Worm (Caenorhabditis elegans): ENCODE data around the gene slc-17.9.

slc-17.9 gene

DNA sequence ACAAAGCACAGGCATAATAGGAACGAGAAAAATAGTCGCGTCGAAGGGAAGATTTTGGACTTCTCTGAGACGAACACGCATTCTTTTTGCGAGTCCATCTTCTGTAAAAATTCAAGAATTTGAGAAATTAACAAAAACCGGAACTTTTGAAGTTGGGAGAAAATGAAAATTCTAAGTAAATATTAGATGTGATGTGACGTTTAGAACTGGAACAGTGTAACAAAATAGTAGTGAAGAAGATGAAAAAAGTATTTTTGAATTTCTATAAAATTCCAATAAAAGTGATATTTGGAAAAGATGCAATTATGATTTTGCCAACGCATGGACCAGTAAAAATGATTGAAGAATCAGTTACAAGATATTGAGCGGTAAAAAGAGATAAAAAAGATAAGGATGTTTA is at the start of gene slc-17.9:
Gene slc-17.9 (minus strand): TSS at position 101 of the 400 bp plus-strand sequence.
- TF ChIP-seq F13H6.1 (tag; optimal IDR thresholded peaks at IDR 0.05) (no peak), ztf-4 (tag; optimal IDR thresholded peaks at IDR 0.05) (no peak), peb-1 (tag; optimal IDR thresholded peaks at IDR 0.05) (no peak), ama-1 (optimal IDR thresholded peaks at IDR 0.05) (no peak), ztf-11 (tag; optimal IDR thresholded peaks at IDR 0.05) (no peak), R02D3.7 (tag; optimal IDR thresholded peaks at IDR 0.05) (no peak), nhr-11 (tag; optimal IDR thresholded peaks at IDR 0.05) (no peak), sma-3 (GFP tag; optimal IDR thresholded peaks at IDR 0.05) (no peak), nhr-10 (tag; optimal IDR thresholded peaks at IDR 0.05) (no peak)

DNA sequence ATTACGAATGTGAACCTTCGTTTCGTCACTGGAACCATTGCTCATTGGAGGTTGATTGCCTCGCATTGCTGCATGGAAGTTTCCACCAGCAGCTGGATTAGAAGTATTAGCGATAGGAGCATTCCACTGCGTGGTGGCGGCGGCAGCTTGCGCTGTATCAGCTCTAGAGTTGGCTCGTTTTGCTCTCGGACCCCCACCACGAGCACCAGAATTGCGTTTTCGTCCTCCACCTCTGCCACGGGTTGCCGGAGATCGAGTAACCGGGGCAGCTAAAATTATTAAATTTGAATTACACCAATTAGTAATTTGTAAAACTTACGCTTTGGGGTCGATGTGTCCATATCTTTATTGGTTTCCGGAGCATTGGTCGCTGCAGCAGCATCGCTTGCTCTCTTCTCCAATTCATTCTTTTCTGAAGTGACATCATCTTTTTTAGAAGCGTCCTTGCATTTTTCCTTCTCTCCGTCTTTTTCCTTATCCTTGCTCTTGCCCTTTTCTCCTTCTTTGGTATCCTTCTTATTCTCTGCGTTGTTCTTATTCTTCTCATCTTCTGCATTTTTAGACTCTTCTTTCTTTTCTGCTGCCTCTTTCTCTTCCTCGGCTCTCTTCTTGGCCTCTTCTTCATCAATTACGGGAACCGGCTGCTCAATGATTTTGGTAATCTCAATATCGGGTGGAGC is 49.5 kb upstream of the slc-17.9 start:
- TF ChIP-seq nhr-129 (tag; optimal IDR thresholded peaks at IDR 0.05), result peak; percentile 37
- no peak for TF ChIP-seq nhr-11 (tag; optimal IDR thresholded peaks at IDR 0.05)
- TF ChIP-seq C34F6.9 (tag; optimal IDR thresholded peaks at IDR 0.05), result peak; percentile 55
- peak; percentile 24 for TF ChIP-seq unc-55 (GFP tag; optimal IDR thresholded peaks at IDR 0.05)
- peak; percentile 58 for TF ChIP-seq zag-1 (tag; optimal IDR thresholded peaks at IDR 0.05)
- no peak for TF ChIP-seq fos-1 (tag; optimal IDR thresholded peaks at IDR 0.05)
- no peak for TF ChIP-seq mdl-1 (tag; optimal IDR thresholded peaks at IDR 0.05)
- no peak for TF ChIP-seq Y55F3AM.14 (GFP tag; optimal IDR thresholded peaks at IDR 0.05)
- TF ChIP-seq crh-2 (tag; optimal IDR thresholded peaks at IDR 0.05), result peak; percentile 23
- TF ChIP-seq gmeb-1 (tag; optimal IDR thresholded peaks at IDR 0.05), result no peak
- TF ChIP-seq nhr-77 (tag; optimal IDR thresholded peaks at IDR 0.05), result no peak
- TF ChIP-seq nhr-25 (tag; optimal IDR thresholded peaks at IDR 0.05), result no peak
- TF ChIP-seq nhr-23 (tag; optimal IDR thresholded peaks at IDR 0.05), result no peak
- peak; percentile 48 for TF ChIP-seq sma-9 (GFP tag; optimal IDR thresholded peaks at IDR 0.05)
- no peak for TF ChIP-seq sma-9 (tag; optimal IDR thresholded peaks at IDR 0.05)
- TF ChIP-seq ceh-16 (tag; optimal IDR thresholded peaks at IDR 0.05), result no peak

DNA sequence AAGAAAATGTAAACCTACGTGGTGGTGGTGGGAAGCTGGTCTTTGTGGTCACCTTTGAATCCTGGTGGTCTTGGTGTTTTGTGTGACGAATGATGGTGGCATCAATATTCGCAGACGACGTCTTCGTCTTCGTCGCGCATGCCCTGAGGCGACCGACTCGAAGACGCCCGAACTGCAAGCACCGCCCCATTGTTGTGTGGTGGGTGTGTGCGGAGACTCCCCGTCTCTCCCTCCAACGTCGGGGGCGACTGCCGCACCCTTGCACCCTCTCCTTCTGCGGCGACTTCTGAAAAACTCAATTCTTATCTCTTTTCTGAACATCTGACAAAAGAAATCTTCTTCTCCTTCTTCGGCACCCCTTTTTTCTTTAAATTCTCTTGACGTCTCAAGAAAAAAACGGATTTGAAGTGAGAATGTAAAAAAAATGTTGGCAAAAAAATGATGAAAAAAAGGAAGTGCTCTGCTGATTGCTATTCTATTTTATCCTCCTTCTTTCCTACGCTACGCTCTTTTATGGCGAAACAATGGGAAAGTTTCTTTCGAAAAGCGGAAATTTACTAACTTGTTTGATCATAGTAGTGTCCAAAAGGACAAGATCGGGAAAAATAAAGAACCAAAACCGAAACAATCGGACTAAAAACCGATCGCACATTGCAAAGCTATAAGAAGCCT is 42.8 kb upstream of the slc-17.9 start, which contains the start of gene lgc-47:
Gene lgc-47 (minus strand): TSS at position 286 of the 672 bp plus-strand sequence.
- TF ChIP-seq nhr-25 (tag; optimal IDR thresholded peaks at IDR 0.05) (no peak), elt-3 (tag; optimal IDR thresholded peaks at IDR 0.05) (no peak), sem-4 (tag; optimal IDR thresholded peaks at IDR 0.05) (no peak), nhr-237 (tag; optimal IDR thresholded peaks at IDR 0.05) (no peak), crh-2 (tag; optimal IDR thresholded peaks at IDR 0.05) (no peak), ceh-16 (tag; optimal IDR thresholded peaks at IDR 0.05) (no peak), ztf-4 (tag; optimal IDR thresholded peaks at IDR 0.05) (no peak), aly-2 (tag; optimal IDR thresholded peaks at IDR 0.05) (no peak), unc-62 (GFP tag; optimal IDR thresholded peaks at IDR 0.05) (no peak), peb-1 (tag; optimal IDR thresholded peaks at IDR 0.05) (no peak), gmeb-1 (tag; optimal IDR thresholded peaks at IDR 0.05) (no peak), ZK546.5 (tag; optimal IDR thresholded peaks at IDR 0.05) (no peak), sma-3 (GFP tag; optimal IDR thresholded peaks at IDR 0.05) (no peak)

DNA sequence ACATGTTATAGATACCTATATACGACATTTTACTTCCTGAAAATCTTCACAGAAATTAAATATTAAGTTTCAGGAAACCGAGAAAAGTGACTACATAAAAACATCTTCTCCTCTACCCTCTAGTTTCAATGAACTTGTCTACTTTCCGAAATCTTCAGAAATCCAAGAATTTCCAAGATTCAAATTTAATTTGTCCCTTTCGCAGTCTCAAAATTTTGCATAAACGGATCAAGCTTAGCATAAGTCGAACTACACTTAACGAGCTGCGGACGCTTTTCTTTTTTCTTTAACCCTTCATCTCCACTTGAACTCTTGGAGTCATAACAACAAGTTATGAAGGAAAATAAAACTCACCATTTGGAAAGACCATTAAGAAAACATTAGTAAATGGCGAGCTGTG is 40.7 kb upstream of the slc-17.9 start:
- TF ChIP-seq sma-9 (GFP tag; optimal IDR thresholded peaks at IDR 0.05) (peak; percentile 8), sma-9 (tag; optimal IDR thresholded peaks at IDR 0.05) (no peak), gmeb-1 (tag; optimal IDR thresholded peaks at IDR 0.05) (no peak), elt-1 (tag; optimal IDR thresholded peaks at IDR 0.05) (no peak), ztf-11 (tag; optimal IDR thresholded peaks at IDR 0.05) (no peak), Y55F3AM.14 (GFP tag; optimal IDR thresholded peaks at IDR 0.05) (no peak)

DNA sequence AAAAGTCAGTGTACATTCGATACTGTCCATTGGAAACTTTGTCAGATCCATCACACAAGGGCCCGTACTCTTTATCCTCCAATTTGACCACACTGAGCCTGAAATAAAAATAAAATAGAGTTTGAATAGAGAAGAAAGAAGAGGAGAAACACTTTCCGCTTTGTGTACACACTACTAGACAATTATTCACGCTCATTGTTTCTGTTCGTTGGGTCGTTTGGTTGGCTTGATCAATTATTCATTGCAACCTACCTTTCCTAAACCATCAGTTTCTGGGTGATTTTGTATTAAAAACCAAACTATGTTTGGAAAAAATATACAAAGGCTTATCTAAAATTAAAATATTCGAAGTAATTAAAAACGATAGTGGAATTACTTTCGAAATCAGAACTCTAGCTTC is 40.0 kb upstream of the slc-17.9 start:
- no peak for TF ChIP-seq snpc-4 (tag; optimal IDR thresholded peaks at IDR 0.05)
- no peak for TF ChIP-seq nhr-237 (tag; optimal IDR thresholded peaks at IDR 0.05)
- no peak for TF ChIP-seq sma-9 (GFP tag; optimal IDR thresholded peaks at IDR 0.05)
- TF ChIP-seq sma-9 (tag; optimal IDR thresholded peaks at IDR 0.05), result no peak
- no peak for TF ChIP-seq F13H6.1 (tag; optimal IDR thresholded peaks at IDR 0.05)
- no peak for TF ChIP-seq ztf-1 (GFP tag; conservative IDR thresholded peaks at IDR 0.05)
- no peak for TF ChIP-seq nhr-6 (tag; optimal IDR thresholded peaks at IDR 0.05)
- TF ChIP-seq aly-2 (tag; optimal IDR thresholded peaks at IDR 0.05), result no peak
- TF ChIP-seq nhr-129 (tag; optimal IDR thresholded peaks at IDR 0.05), result no peak
- no peak for TF ChIP-seq fos-1 (tag; optimal IDR thresholded peaks at IDR 0.05)
- TF ChIP-seq C34F6.9 (tag; optimal IDR thresholded peaks at IDR 0.05), result no peak
- no peak for TF ChIP-seq R02D3.7 (tag; optimal IDR thresholded peaks at IDR 0.05)
- TF ChIP-seq sma-3 (GFP tag; optimal IDR thresholded peaks at IDR 0.05), result no peak
